Fruit fly (Drosophila melanogaster) whole organism, embryonic: ENCODE measurements around the gene nmdyn-D6.
A peak's percentile ranks its signal among the peaks of the same experiment; 100 is the strongest.

ENCODE experiments used
- CG10147 ChIP-seq: fragments of 200-800 bp; sonication (Bioruptor generic); optimal IDR thresholded peaks from 2 replicates; lab custom pipeline; 2019; ENCODE audit warnings: missing biosample characterization, mild to moderate bottlenecking, missing genetic modification characterization, moderate library complexity
- CG11723 ChIP-seq: fragments of 200-800 bp; sonication (Bioruptor generic); optimal IDR thresholded peaks from 2 replicates; lab custom pipeline; 2017; ENCODE audit warnings: missing biosample characterization, mild to moderate bottlenecking, missing genetic modification characterization
- CG12744 ChIP-seq: fragments of 200-800 bp; sonication (Bioruptor generic); optimal IDR thresholded peaks from 2 replicates; lab custom pipeline; 2016; ENCODE audit warnings: missing biosample characterization, missing genetic modification characterization
- CG13894 ChIP-seq: fragments of 200-800 bp; sonication (Bioruptor generic); optimal IDR thresholded peaks from 3 replicates; lab custom pipeline; 2018; ENCODE audit warnings: missing biosample characterization, mild to moderate bottlenecking, missing genetic modification characterization, moderate library complexity
- CG1792 ChIP-seq: fragments of 200-800 bp; sonication (Bioruptor generic); optimal IDR thresholded peaks from 2 replicates; lab custom pipeline; 2016; ENCODE audit warnings: missing biosample characterization, missing genetic modification characterization
- CG32772 ChIP-seq: fragments of 200-800 bp; sonication (Bioruptor generic); IDR thresholded peaks from 2 replicates; pipeline ENCODE4 v1.3.6; 2022; ENCODE audit warnings: missing biosample characterization, missing genetic modification characterization
- CG6689 ChIP-seq: fragments of 200-800 bp; sonication (Bioruptor generic); IDR thresholded peaks from 2 replicates; pipeline ENCODE4 v1.3.6; 2022; ENCODE audit warnings: missing biosample characterization, missing genetic modification characterization
- CG6813 ChIP-seq: fragments of 200-800 bp; sonication (Bioruptor generic); optimal IDR thresholded peaks from 2 replicates; lab custom pipeline; 2017; ENCODE audit warnings: missing biosample characterization, missing genetic modification characterization, mild to moderate bottlenecking, moderate library complexity, missing genetic modification reagents
- CG7786 ChIP-seq: fragments of 200-800 bp; sonication (Bioruptor generic); optimal IDR thresholded peaks from 2 replicates; lab custom pipeline; 2016; ENCODE audit warnings: missing biosample characterization, missing genetic modification characterization
- CG8089 ChIP-seq: fragments of 200-800 bp; sonication (Bioruptor generic); optimal IDR thresholded peaks from 3 replicates; lab custom pipeline; 2016; ENCODE audit warnings: missing biosample characterization, missing genetic modification characterization
- CG9215 ChIP-seq: fragments of 200-800 bp; sonication (Bioruptor generic); IDR thresholded peaks from 2 replicates; pipeline ENCODE4 v1.3.6; 2022; ENCODE audit warnings: missing biosample characterization, missing genetic modification characterization
- CG9727 ChIP-seq: fragments of 200-800 bp; sonication (Bioruptor generic); optimal IDR thresholded peaks from 3 replicates; lab custom pipeline; 2017; ENCODE audit warnings: missing biosample characterization, mild to moderate bottlenecking, missing genetic modification characterization
- CkIIα-i1 ChIP-seq: fragments of 200-800 bp; sonication (Bioruptor generic); IDR thresholded peaks from 2 replicates; pipeline ENCODE4 v1.3.6; 2022; ENCODE audit warnings: missing biosample characterization, missing genetic modification characterization
- D ChIP-seq, 2 experiments: fragments of 200-800 bp in 1 of 2; fragments of >200 bp in 1 of 2; sonication (Bioruptor generic) in 1 of 2; optimal IDR thresholded peaks; 2 replicates in 1 of 2; 3 replicates in 1 of 2; lab custom pipeline; 2017; ENCODE audit warnings: mild to moderate bottlenecking in 1 of 2, missing biosample characterization in 1 of 2, missing genetic modification characterization in 1 of 2, missing genetic modification reagents in 1 of 2
- Dad ChIP-seq: fragments of 200-800 bp; sonication (Bioruptor generic); optimal IDR thresholded peaks from 3 replicates; lab custom pipeline; 2016; ENCODE audit warnings: missing biosample characterization, missing genetic modification characterization
- ERR ChIP-seq: fragments of 200-800 bp; sonication (Bioruptor generic); optimal IDR thresholded peaks from 2 replicates; lab custom pipeline; 2016; ENCODE audit warnings: missing biosample characterization, missing genetic modification characterization
- Elba2 ChIP-seq: fragments of 200-800 bp; sonication (Bioruptor generic); optimal IDR thresholded peaks from 3 replicates; lab custom pipeline; 2016; ENCODE audit warnings: missing biosample characterization, missing genetic modification characterization
- Ets65A ChIP-seq: fragments of 200-800 bp; sonication (Bioruptor generic); peaks from one replicate; lab custom pipeline; 2016; ENCODE audit warnings: missing biosample characterization, missing genetic modification characterization
- Fer2 ChIP-seq: fragments of 200-800 bp; sonication (Bioruptor generic); optimal IDR thresholded peaks from 2 replicates; lab custom pipeline; 2018; ENCODE audit warnings: missing biosample characterization, mild to moderate bottlenecking, missing genetic modification characterization, moderate library complexity
- HLH4C ChIP-seq: fragments of 200-800 bp; sonication (Bioruptor generic); IDR thresholded peaks from 3 replicates; pipeline ENCODE4 v1.3.6; 2022; ENCODE audit warnings: missing biosample characterization, missing genetic modification characterization; ENCODE audit not compliant: partially characterized antibody
- Hsf ChIP-seq: fragments of 200-800 bp; sonication (Bioruptor generic); optimal IDR thresholded peaks from 3 replicates; lab custom pipeline; 2016; ENCODE audit warnings: missing biosample characterization, missing genetic modification characterization
- MBD-R2 ChIP-seq: fragments of 200-800 bp; sonication (Bioruptor generic); IDR thresholded peaks from 2 replicates; pipeline ENCODE4 v1.3.6; 2022; ENCODE audit warnings: missing biosample characterization, missing genetic modification characterization
- Mes4 ChIP-seq: fragments of 200-800 bp; sonication (Bioruptor generic); optimal IDR thresholded peaks from 2 replicates; lab custom pipeline; 2016; ENCODE audit warnings: missing biosample characterization, missing genetic modification characterization
- NK7.1 ChIP-seq: fragments of 200-800 bp; sonication (Bioruptor generic); optimal IDR thresholded peaks from 3 replicates; lab custom pipeline; 2016; ENCODE audit warnings: missing biosample characterization, missing genetic modification characterization
- Nf-YB ChIP-seq: fragments of 200-800 bp; sonication (Bioruptor generic); optimal IDR thresholded peaks from 3 replicates; lab custom pipeline; 2019; ENCODE audit warnings: missing biosample characterization, mild to moderate bottlenecking, missing genetic modification characterization, moderate library complexity
- Ssrp ChIP-seq: fragments of 200-800 bp; sonication (Bioruptor generic); optimal IDR thresholded peaks from 2 replicates; lab custom pipeline; 2018; ENCODE audit warnings: missing biosample characterization, mild to moderate bottlenecking, missing genetic modification characterization, moderate library complexity
- ac ChIP-seq: fragments of 200-800 bp; sonication (Bioruptor generic); optimal IDR thresholded peaks from 3 replicates; lab custom pipeline; 2017; ENCODE audit warnings: missing biosample characterization, mild to moderate bottlenecking, missing genetic modification characterization
- amos ChIP-seq: fragments of 200-800 bp; sonication (Bioruptor generic); IDR thresholded peaks from 2 replicates; pipeline ENCODE4 v1.3.6; 2022; ENCODE audit warnings: missing biosample characterization, missing genetic modification characterization; ENCODE audit not compliant: partially characterized antibody
- ara ChIP-seq: fragments of 200-800 bp; sonication (Bioruptor generic); IDR thresholded peaks from 2 replicates; pipeline ENCODE4 v1.3.6; 2022; ENCODE audit warnings: missing biosample characterization, missing genetic modification characterization
- dmrt99B ChIP-seq: fragments of 200-800 bp; sonication (Bioruptor generic); optimal IDR thresholded peaks from 2 replicates; lab custom pipeline; 2018; ENCODE audit warnings: missing biosample characterization, mild to moderate bottlenecking, missing genetic modification characterization, moderate library complexity
- dpn ChIP-seq, 2 experiments: fragments of 200-800 bp; sonication (Bioruptor generic); optimal IDR thresholded peaks; 3 replicates each; lab custom pipeline; 2016; ENCODE audit warnings: missing biosample characterization in 2 of 2, missing genetic modification characterization in 2 of 2
- en ChIP-seq: fragments of 200-800 bp; sonication (Bioruptor generic); optimal IDR thresholded peaks from 2 replicates; lab custom pipeline; 2016; ENCODE audit warnings: missing biosample characterization, missing genetic modification characterization
- fd102C ChIP-seq: fragments of 200-800 bp; sonication (Bioruptor generic); optimal IDR thresholded peaks from 2 replicates; lab custom pipeline; 2018; ENCODE audit warnings: missing biosample characterization, mild to moderate bottlenecking, missing genetic modification characterization, moderate library complexity
- fd3F ChIP-seq: fragments of 200-800 bp; sonication (Bioruptor generic); optimal IDR thresholded peaks from 2 replicates; lab custom pipeline; 2018; ENCODE audit warnings: missing biosample characterization, mild to moderate bottlenecking, missing genetic modification characterization, moderate library complexity
- ftz-f1 ChIP-seq: fragments of 200-800 bp; sonication (Bioruptor generic); optimal IDR thresholded peaks from 2 replicates; lab custom pipeline; 2016; ENCODE audit warnings: missing biosample characterization, missing genetic modification characterization
- hkb ChIP-seq, 2 experiments: fragments of 200-800 bp in 1 of 2; fragments of >200 bp in 1 of 2; sonication (Bioruptor generic) in 1 of 2; IDR thresholded peaks in 1 of 2; optimal IDR thresholded peaks in 1 of 2; 2 replicates each; pipeline versions ENCODE4 v1.3.6 to Lab custom; 2017 to 2022; ENCODE audit warnings: missing biosample characterization in 1 of 2, missing genetic modification characterization in 1 of 2
- jumu ChIP-seq: fragments of 200-800 bp; sonication (Bioruptor generic); optimal IDR thresholded peaks from 3 replicates; lab custom pipeline; 2016; ENCODE audit warnings: missing biosample characterization, missing genetic modification characterization
- luna ChIP-seq: fragments of 200-800 bp; sonication (Bioruptor generic); optimal IDR thresholded peaks from 2 replicates; lab custom pipeline; 2016; ENCODE audit warnings: missing biosample characterization, missing genetic modification characterization
- nerfin-1 ChIP-seq: fragments of 200-800 bp; sonication (Bioruptor generic); optimal IDR thresholded peaks from 3 replicates; lab custom pipeline; 2019; ENCODE audit warnings: missing biosample characterization, mild to moderate bottlenecking, missing genetic modification characterization, moderate library complexity
- onecut ChIP-seq: fragments of 200-800 bp; sonication (Bioruptor generic); IDR thresholded peaks from 2 replicates; pipeline ENCODE4 v1.3.6; 2022; ENCODE audit warnings: missing biosample characterization, missing genetic modification characterization
- psq ChIP-seq: fragments of 200-800 bp; sonication (Bioruptor generic); optimal IDR thresholded peaks from 2 replicates; lab custom pipeline; 2017; ENCODE audit warnings: missing biosample characterization, missing genetic modification characterization
- repo ChIP-seq: fragments of 200-800 bp; sonication (Bioruptor generic); optimal IDR thresholded peaks from 2 replicates; lab custom pipeline; 2016; ENCODE audit warnings: missing biosample characterization, missing genetic modification characterization
- ro ChIP-seq: fragments of 200-800 bp; sonication (Bioruptor generic); IDR thresholded peaks from 2 replicates; pipeline ENCODE4 v1.3.6; 2022; ENCODE audit warnings: missing biosample characterization, missing genetic modification characterization
- salm ChIP-seq: fragments of 200-800 bp; sonication (Bioruptor generic); optimal IDR thresholded peaks from 2 replicates; lab custom pipeline; 2018; ENCODE audit warnings: missing biosample characterization, mild to moderate bottlenecking, missing genetic modification characterization
- slp2 ChIP-seq: fragments of 200-800 bp; sonication (Bioruptor generic); optimal IDR thresholded peaks from 2 replicates; lab custom pipeline; 2016; ENCODE audit warnings: missing biosample characterization, missing genetic modification characterization
- stwl ChIP-seq: fragments of 200-800 bp; sonication (Bioruptor generic); optimal IDR thresholded peaks from 3 replicates; lab custom pipeline; 2018; ENCODE audit warnings: missing biosample characterization, mild to moderate bottlenecking, missing genetic modification characterization, moderate library complexity
- tna ChIP-seq: fragments of 200-800 bp; sonication (Bioruptor generic); IDR thresholded peaks from 2 replicates; pipeline ENCODE4 v1.3.6; 2022; ENCODE audit warnings: missing biosample characterization, missing genetic modification characterization; ENCODE audit not compliant: partially characterized antibody
- zfh1 ChIP-seq: fragments of 200-800 bp; sonication (Bioruptor generic); IDR thresholded peaks from 3 replicates; pipeline ENCODE4 v1.3.6; 2022; ENCODE audit warnings: missing biosample characterization, missing genetic modification characterization

The nmdyn-D6 gene

dm6 chrX:14582784-14583699, at the start of gene nmdyn-D6, which contains the start of gene mRpS25 (continued):
- TF ChIP-seq Nf-YB = no peak
- no peak for TF ChIP-seq psq (GFP tag; lab: Kevin White, UChicago)
- peak; percentile 37; the same call in 1 of the 2 replicates for TF ChIP-seq CG9215 (GFP tag; lab: Robert Waterston, UW)
- TF ChIP-seq zfh1 (GFP tag; lab: Robert Waterston, UW) = 0 out of 3 replicates have a peak, but pooled peaks have one; percentile 35
- no peak for TF ChIP-seq onecut
- TF ChIP-seq Hsf (GFP tag; lab: Kevin White, UChicago) = peak; percentile 44
- no peak for TF ChIP-seq CkIIα-i1 (GFP tag; lab: Robert Waterston, UW)
- no peak for TF ChIP-seq CG12744 (GFP tag; lab: Kevin White, UChicago)
- TF ChIP-seq CG6689 = peak; percentile 37; the same call in 1 of the 2 replicates
- peak; percentile 13 for TF ChIP-seq fd3F (GFP tag; lab: Kevin White, UChicago)
- TF ChIP-seq en (GFP tag; lab: Kevin White, UChicago) = no peak
- no peak for TF ChIP-seq ro (GFP tag; lab: Robert Waterston, UW)
- 0 out of 3 replicates have a peak, but pooled peaks have one; percentile 23 for TF ChIP-seq HLH4C (GFP tag; lab: Robert Waterston, UW)
- TF ChIP-seq fd102C (GFP tag; lab: Kevin White, UChicago) = no peak
- no peak for TF ChIP-seq dmrt99B (tag; lab: Kevin White, UChicago)
- no peak for TF ChIP-seq CG1792 (GFP tag; lab: Kevin White, UChicago)
- TF ChIP-seq CG9727 (GFP tag; lab: Kevin White, UChicago) = peak; percentile 62
- TF ChIP-seq ara = no peak
- TF ChIP-seq luna (GFP tag; lab: Kevin White, UChicago) = no peak
- no peak for TF ChIP-seq Elba2 (GFP tag; lab: Kevin White, UChicago)
- TF ChIP-seq CG11723 (GFP tag; lab: Kevin White, UChicago) = no peak
- no peak for TF ChIP-seq Dad
- TF ChIP-seq Ssrp (tag; lab: Kevin White, UChicago) = peak; percentile 19
- peak; percentile 11 for TF ChIP-seq Fer2 (tag; lab: Kevin White, UChicago)
- peak; percentile 10 for TF ChIP-seq jumu
- TF ChIP-seq ac (GFP tag; lab: Kevin White, UChicago) = no peak
- no peak for TF ChIP-seq salm (tag; lab: Kevin White, UChicago)
- no peak for TF ChIP-seq ftz-f1 (GFP tag; lab: Kevin White, UChicago)
- no peak for TF ChIP-seq nerfin-1 (tag; lab: Kevin White, UChicago)
- TF ChIP-seq repo (GFP tag; lab: Kevin White, UChicago) = no peak
- TF ChIP-seq MBD-R2 (GFP tag; lab: Robert Waterston, UW) = peak; percentile 65
- TF ChIP-seq ERR (GFP tag; lab: Kevin White, UChicago) = no peak
- TF ChIP-seq NK7.1 (GFP tag; lab: Kevin White, UChicago) = no peak
- TF ChIP-seq hkb (optimal IDR thresholded peaks at IDR 0.05; lab: Kevin White, UChicago) = no peak
- TF ChIP-seq hkb (GFP tag; IDR thresholded peaks at IDR 0.05; lab: Robert Waterston, UW) = no peak
- TF ChIP-seq slp2 = no peak
- TF ChIP-seq stwl (tag; lab: Kevin White, UChicago) = no peak
- no peak for TF ChIP-seq CG8089 (GFP tag; lab: Kevin White, UChicago)
- TF ChIP-seq CG7786 (GFP tag; lab: Kevin White, UChicago) = peak; percentile 18
- no peak for TF ChIP-seq D (optimal IDR thresholded peaks at IDR 0.05; lab: Kevin White, UChicago)
- TF ChIP-seq D (GFP tag; optimal IDR thresholded peaks at IDR 0.05; lab: Kevin White, UChicago) = peak; percentile 12
- no peak for TF ChIP-seq CG6813
- no peak for TF ChIP-seq CG32772 (GFP tag; lab: Robert Waterston, UW)
- no peak for TF ChIP-seq CG13894
- TF ChIP-seq CG10147 = no peak
- no peak for TF ChIP-seq Mes4 (GFP tag; lab: Kevin White, UChicago)
- TF ChIP-seq amos (GFP tag; lab: Robert Waterston, UW) = peak; percentile 63
- 0 out of 2 replicates have a peak, but pooled peaks have one; percentile 24 for TF ChIP-seq tna (GFP tag; lab: Robert Waterston, UW)
- TF ChIP-seq Ets65A (GFP tag; lab: Kevin White, UChicago) = peak; percentile 45
- peak; percentile 15 to 39 for TF ChIP-seq dpn (GFP tag; optimal IDR thresholded peaks at IDR 0.05; lab: Kevin White, UChicago)
